Worm (Caenorhabditis elegans): ENCODE results near the gene nhl-2.

ce11 chrIII:4863127-4863526 is 35.8 kb downstream of the nhl-2 start, which contains the start of gene coq-8:
- TF ChIP-seq him-1 (tag; optimal IDR thresholded peaks at IDR 0.05) (no peak), W03F9.2 (tag; optimal IDR thresholded peaks at IDR 0.05) (no peak), dao-5 (tag; optimal IDR thresholded peaks at IDR 0.05) (no peak)

All from whole organism, L4/young adult.